Worm (Caenorhabditis elegans) whole organism, L2 larva: ENCODE measurements around the gene tor-2.
A peak's percentile ranks its signal among the peaks of the same experiment; 100 is the strongest.

Source experiments
- C34F6.9 ChIP-seq: fragments of 150-350 bp; optimal IDR thresholded peaks from 2 replicates; lab custom pipeline; 2014; ENCODE audit warnings: missing biosample characterization, missing genetic modification characterization
- F13H6.1 ChIP-seq: sonication (generic microtip); optimal IDR thresholded peaks from 2 replicates; lab custom pipeline; 2016; ENCODE audit warnings: missing genetic modification characterization, missing compliant biosample characterization
- R02D3.7 ChIP-seq: fragments of 150-350 bp; optimal IDR thresholded peaks from 2 replicates; lab custom pipeline; 2014; ENCODE audit warnings: missing biosample characterization, missing genetic modification characterization
- Y55F3AM.14 ChIP-seq: fragments of 200-800 bp; sonication (Bioruptor generic); optimal IDR thresholded peaks from 2 replicates; lab custom pipeline; 2018; ENCODE audit warnings: mild to moderate bottlenecking, missing genetic modification characterization, missing compliant biosample characterization
- ZK546.5 ChIP-seq: sonication (generic microtip); optimal IDR thresholded peaks from 2 replicates; lab custom pipeline; 2017; ENCODE audit warnings: missing biosample characterization, missing genetic modification characterization
- aly-2 ChIP-seq: fragments of 150-350 bp; optimal IDR thresholded peaks from 2 replicates; lab custom pipeline; 2014; ENCODE audit warnings: missing biosample characterization, missing genetic modification characterization
- ama-1 ChIP-seq: fragments of 150-350 bp; optimal IDR thresholded peaks from 2 replicates; lab custom pipeline; 2018; ENCODE audit warnings: inconsistent platforms
- ceh-82 ChIP-seq: fragments of 150-350 bp; optimal IDR thresholded peaks from 2 replicates; lab custom pipeline; 2014; ENCODE audit warnings: missing biosample characterization, missing genetic modification characterization
- crh-2 ChIP-seq: sonication (generic microtip); optimal IDR thresholded peaks from 2 replicates; lab custom pipeline; 2017; ENCODE audit warnings: missing biosample characterization, missing genetic modification characterization
- gmeb-1 ChIP-seq: fragments of 150-350 bp; optimal IDR thresholded peaks from 2 replicates; lab custom pipeline; 2014; ENCODE audit warnings: missing biosample characterization, missing genetic modification characterization
- lin-11 ChIP-seq: fragments of 150-350 bp; sonication (generic microtip); optimal IDR thresholded peaks from 2 replicates; lab custom pipeline; 2014; ENCODE audit warnings: missing biosample characterization, missing genetic modification characterization, inconsistent platforms, mixed read lengths
- lin-13 ChIP-seq: fragments of 150-350 bp; optimal IDR thresholded peaks from 2 replicates; lab custom pipeline; 2014; ENCODE audit warnings: missing biosample characterization, missing genetic modification reagents, missing genetic modification characterization
- lsy-2 ChIP-seq, 2 experiments: fragments of 150-350 bp in 1 of 2; sonication (generic microtip) in 1 of 2; optimal IDR thresholded peaks; 2 replicates each; lab custom pipeline; 2014 to 2017; ENCODE audit warnings: missing biosample characterization in 2 of 2, missing genetic modification characterization in 2 of 2
- mbf-1 ChIP-seq: sonication (generic microtip); optimal IDR thresholded peaks from 2 replicates; lab custom pipeline; 2017; ENCODE audit warnings: missing biosample characterization, missing genetic modification characterization
- mdl-1 ChIP-seq, 2 experiments: fragments of 150-350 bp in 1 of 2; sonication (generic microtip) in 1 of 2; optimal IDR thresholded peaks; 2 replicates each; lab custom pipeline; 2017; ENCODE audit warnings: missing biosample characterization in 2 of 2, missing genetic modification characterization in 2 of 2
- nhr-10 ChIP-seq: sonication (generic microtip); optimal IDR thresholded peaks from 2 replicates; lab custom pipeline; 2017; ENCODE audit warnings: missing biosample characterization, missing genetic modification characterization
- nhr-129 ChIP-seq: fragments of 150-350 bp; optimal IDR thresholded peaks from 2 replicates; lab custom pipeline; 2014; ENCODE audit warnings: missing biosample characterization, missing genetic modification characterization
- nhr-21 ChIP-seq: fragments of 150-350 bp; optimal IDR thresholded peaks from 2 replicates; lab custom pipeline; 2014; ENCODE audit warnings: missing biosample characterization, missing genetic modification characterization
- nhr-23 ChIP-seq: fragments of 150-350 bp; optimal IDR thresholded peaks from 2 replicates; lab custom pipeline; 2014; ENCODE audit warnings: missing biosample characterization, missing genetic modification reagents, missing genetic modification characterization
- nhr-25 ChIP-seq: fragments of 150-350 bp; sonication (generic microtip); optimal IDR thresholded peaks from 3 replicates; lab custom pipeline; 2014; ENCODE audit warnings: missing biosample characterization, missing genetic modification characterization
- nhr-77 ChIP-seq: fragments of 150-350 bp; optimal IDR thresholded peaks from 2 replicates; lab custom pipeline; 2014; ENCODE audit warnings: missing biosample characterization, missing genetic modification characterization
- sem-4 ChIP-seq: fragments of 150-350 bp; optimal IDR thresholded peaks from 2 replicates; lab custom pipeline; 2014; ENCODE audit warnings: missing biosample characterization, missing genetic modification reagents, missing genetic modification characterization
- skn-1 ChIP-seq: sonication (generic microtip); optimal IDR thresholded peaks from 2 replicates; lab custom pipeline; 2017; ENCODE audit warnings: missing biosample characterization, missing genetic modification characterization
- sma-3 ChIP-seq: sonication (generic microtip); optimal IDR thresholded peaks from 2 replicates; lab custom pipeline; 2016; ENCODE audit warnings: missing genetic modification reagents, missing genetic modification characterization, missing compliant biosample characterization
- snpc-4 ChIP-seq: fragments of 150-350 bp; optimal IDR thresholded peaks from 2 replicates; lab custom pipeline; 2014; ENCODE audit warnings: missing biosample characterization, missing genetic modification characterization
- unc-39 ChIP-seq: fragments of 150-350 bp; optimal IDR thresholded peaks from 2 replicates; lab custom pipeline; 2014; ENCODE audit warnings: missing biosample characterization, missing genetic modification characterization
- unc-55 ChIP-seq: fragments of 150-350 bp; sonication (generic microtip); optimal IDR thresholded peaks from 3 replicates; lab custom pipeline; 2014; ENCODE audit warnings: missing biosample characterization, missing genetic modification reagents, missing genetic modification characterization
- zag-1 ChIP-seq: fragments of 150-350 bp; optimal IDR thresholded peaks from 2 replicates; lab custom pipeline; 2014; ENCODE audit warnings: missing biosample characterization, missing genetic modification characterization
- ztf-1 ChIP-seq: fragments of 200-800 bp; sonication (Bioruptor generic); conservative IDR thresholded peaks from 2 replicates; pipeline ENCODE4 v1.3.6; 2022; ENCODE audit warnings: missing genetic modification characterization, missing compliant biosample characterization
- ztf-11 ChIP-seq: sonication (generic microtip); optimal IDR thresholded peaks from 2 replicates; lab custom pipeline; 2017; ENCODE audit warnings: missing biosample characterization, missing genetic modification characterization

Gene tor-2

DNA sequence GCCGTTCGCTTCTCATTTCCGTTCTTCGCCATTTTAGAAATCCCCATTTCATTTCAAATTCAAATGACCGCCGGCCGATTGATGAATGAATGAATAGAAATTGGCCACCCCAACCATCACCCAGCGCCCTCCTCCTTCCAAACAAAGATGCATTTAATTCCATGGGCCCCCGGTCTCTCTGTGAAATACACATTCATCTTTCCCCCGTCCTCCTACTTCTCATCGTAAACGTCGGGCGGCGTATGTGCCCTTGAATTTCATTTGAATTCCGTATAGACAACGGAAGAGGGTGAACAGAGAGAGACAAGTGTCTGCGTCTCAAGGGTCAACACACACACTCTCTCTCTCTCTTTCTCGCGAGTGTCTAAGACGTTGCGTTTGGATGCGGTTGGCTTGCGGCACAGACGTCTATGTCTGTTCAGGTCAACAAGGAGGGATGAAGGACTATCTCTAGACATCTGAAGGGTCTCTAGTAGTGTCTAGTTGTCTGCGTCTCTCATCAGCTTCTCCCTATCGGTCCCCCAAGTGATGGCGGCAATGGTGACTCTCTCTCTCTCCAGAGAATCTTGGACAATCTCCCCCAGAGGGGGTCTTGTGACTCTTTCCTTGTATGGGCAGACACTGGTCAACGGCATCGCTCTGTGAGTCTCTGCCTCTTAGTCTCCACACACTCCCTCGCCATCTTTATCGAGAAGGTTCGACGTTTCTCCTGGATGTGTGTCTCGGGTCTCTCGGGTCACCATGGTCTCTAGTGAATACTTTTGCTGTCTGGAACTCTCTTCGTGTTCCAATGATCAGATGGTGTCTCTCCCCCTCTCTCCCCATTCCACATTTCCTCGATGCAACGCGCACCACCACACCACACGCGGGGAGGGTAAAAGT is 48.9 kb upstream of the tor-2 start (continued):
- no peak for TF ChIP-seq ztf-1
- peak; percentile 69 for TF ChIP-seq ztf-11 (tag; lab: Kevin White, UChicago)
- no peak for TF ChIP-seq nhr-10
- no peak for TF ChIP-seq aly-2 (tag; lab: Kevin White, UChicago)
- peak; percentile 63 for TF ChIP-seq zag-1 (tag; lab: Kevin White, UChicago)
- peak; percentile 78 to 81 for TF ChIP-seq lsy-2 (tag; optimal IDR thresholded peaks at IDR 0.05; lab: Kevin White, UChicago)
- TF ChIP-seq skn-1 (tag; lab: Kevin White, UChicago) = no peak
- peak; percentile 22 for TF ChIP-seq ZK546.5 (tag; lab: Kevin White, UChicago)
- peak; percentile 89 for TF ChIP-seq ama-1 (lab: Kevin White, UChicago)
- TF ChIP-seq nhr-77 (tag; lab: Kevin White, UChicago) = no peak
- peak; percentile 66 for TF ChIP-seq gmeb-1
- TF ChIP-seq nhr-23 (tag; lab: Kevin White, UChicago) = no peak

DNA sequence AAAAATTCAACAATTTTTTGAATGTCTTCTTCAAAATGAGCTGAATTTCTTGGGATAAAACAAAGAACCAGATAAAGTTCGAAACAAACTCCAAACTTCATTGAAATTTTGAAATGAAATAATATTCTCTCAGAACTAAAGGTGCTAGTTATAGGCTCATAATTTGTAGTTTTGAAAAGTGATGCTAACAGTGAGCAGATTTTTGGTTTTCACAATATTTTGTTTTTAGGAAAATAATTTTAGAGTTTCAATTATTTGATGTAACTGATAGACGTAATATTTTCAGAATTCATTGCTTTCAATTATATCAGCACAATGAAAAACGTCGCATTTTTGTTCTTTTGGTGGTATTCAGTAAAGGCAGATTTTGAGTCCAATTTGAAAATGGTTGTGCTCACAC is 35.9 kb upstream of the tor-2 start, which contains the start of the genes irld-56 and irld-55:
Gene irld-56 (minus strand): TSS at position 101 of the 400 bp plus-strand sequence.
Gene irld-55 (plus strand): TSS at position 316 of the 400 bp plus-strand sequence.
- no peak for TF ChIP-seq mdl-1 (tag; optimal IDR thresholded peaks at IDR 0.05; lab: Kevin White, UChicago)
- TF ChIP-seq aly-2 (tag; lab: Kevin White, UChicago) = no peak
- no peak for TF ChIP-seq ztf-11 (tag; lab: Kevin White, UChicago)
- TF ChIP-seq gmeb-1 = no peak

DNA sequence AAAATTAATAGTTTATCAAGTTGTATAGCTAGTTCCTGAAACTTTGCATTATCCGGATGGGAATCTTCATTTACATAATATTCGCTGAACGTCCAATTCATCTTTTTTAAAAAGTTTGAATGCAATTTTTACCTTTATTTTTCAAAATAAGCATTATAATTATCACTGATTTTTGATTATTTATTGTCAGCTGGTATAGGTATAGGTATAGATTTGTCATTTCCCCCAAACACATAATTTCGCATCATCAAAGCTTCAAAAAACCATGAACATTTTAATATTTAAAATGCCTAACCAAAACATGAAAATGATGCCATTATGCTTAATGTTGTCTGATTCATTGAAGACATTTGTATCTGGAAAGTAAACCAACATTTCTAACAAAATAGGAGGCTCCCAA is 31.9 kb upstream of the tor-2 start, which contains the start of gene srw-63:
Gene srw-63 (minus strand): TSS at position 101 of the 400 bp plus-strand sequence.
- TF ChIP-seq ztf-11 (tag; lab: Kevin White, UChicago) (no peak), lin-11 (no peak), nhr-129 (tag; lab: Kevin White, UChicago) (no peak), lin-13 (no peak), snpc-4 (tag; lab: Kevin White, UChicago) (no peak)

DNA sequence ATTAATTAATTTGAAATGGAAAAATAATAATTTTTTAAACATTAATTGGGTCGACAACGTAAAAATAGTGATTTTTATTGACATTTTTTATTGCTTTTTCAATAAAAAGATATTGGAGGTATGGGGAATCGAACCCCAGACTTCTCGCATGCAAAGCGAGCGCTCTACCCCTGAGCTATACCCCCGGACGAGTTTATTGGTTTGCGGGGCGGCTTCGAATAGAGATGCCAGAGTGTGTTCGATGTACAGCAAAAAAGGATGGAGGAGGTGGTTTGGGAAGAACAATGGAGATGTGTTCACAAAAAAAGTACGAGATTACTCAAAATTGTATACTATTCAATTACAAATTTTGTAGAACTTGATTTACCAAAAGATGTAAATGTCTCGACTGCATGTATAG is 29.8 kb upstream of the tor-2 start:
- peak; percentile 80 for TF ChIP-seq nhr-129 (tag; lab: Kevin White, UChicago)
- TF ChIP-seq lin-11 = peak; percentile 23
- peak; percentile 97 for TF ChIP-seq snpc-4 (tag; lab: Kevin White, UChicago)
- peak; percentile 17 for TF ChIP-seq crh-2 (tag; lab: Kevin White, UChicago)
- no peak for TF ChIP-seq ztf-11 (tag; lab: Kevin White, UChicago)
- no peak for TF ChIP-seq sma-3 (GFP tag; lab: Kevin White, UChicago)
- TF ChIP-seq R02D3.7 (tag; lab: Kevin White, UChicago) = no peak
- TF ChIP-seq ztf-1 = no peak
- TF ChIP-seq gmeb-1 = peak; percentile 43
- no peak for TF ChIP-seq mbf-1 (tag; lab: Kevin White, UChicago)
- TF ChIP-seq nhr-25 (tag; lab: Kevin White, UChicago) = peak; percentile 7
- TF ChIP-seq F13H6.1 (tag; lab: Kevin White, UChicago) = peak; percentile 38
- TF ChIP-seq lin-13 = peak; percentile 14
- no peak for TF ChIP-seq skn-1 (tag; lab: Kevin White, UChicago)
- peak; percentile 36 for TF ChIP-seq C34F6.9 (tag; lab: Kevin White, UChicago)
- TF ChIP-seq nhr-21 = peak; percentile 41
- no peak for TF ChIP-seq nhr-10
- TF ChIP-seq ceh-82 (tag; lab: Kevin White, UChicago) = no peak
- peak; percentile 52 for TF ChIP-seq unc-55 (GFP tag; lab: Kevin White, UChicago)

DNA sequence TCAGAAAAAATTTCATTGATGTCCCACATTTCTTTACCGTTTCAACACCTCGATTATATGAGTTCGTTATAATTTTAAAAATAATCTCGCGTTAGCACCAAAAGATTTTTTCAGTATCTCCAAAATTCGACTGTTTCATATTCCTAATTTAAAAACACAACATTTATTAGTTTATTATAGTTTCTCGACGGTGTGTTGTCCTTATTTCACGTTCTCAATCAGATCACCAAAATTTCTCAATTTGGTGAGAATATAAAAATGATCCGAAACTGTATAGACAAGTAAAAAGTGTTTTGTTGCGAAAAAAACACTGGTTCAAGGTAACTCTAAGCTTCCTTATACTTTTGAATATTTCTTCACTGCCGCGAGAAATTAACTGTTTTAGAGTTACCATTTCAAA is 24.8 kb upstream of the tor-2 start:
- TF ChIP-seq unc-39 (tag; lab: Kevin White, UChicago) = no peak

DNA sequence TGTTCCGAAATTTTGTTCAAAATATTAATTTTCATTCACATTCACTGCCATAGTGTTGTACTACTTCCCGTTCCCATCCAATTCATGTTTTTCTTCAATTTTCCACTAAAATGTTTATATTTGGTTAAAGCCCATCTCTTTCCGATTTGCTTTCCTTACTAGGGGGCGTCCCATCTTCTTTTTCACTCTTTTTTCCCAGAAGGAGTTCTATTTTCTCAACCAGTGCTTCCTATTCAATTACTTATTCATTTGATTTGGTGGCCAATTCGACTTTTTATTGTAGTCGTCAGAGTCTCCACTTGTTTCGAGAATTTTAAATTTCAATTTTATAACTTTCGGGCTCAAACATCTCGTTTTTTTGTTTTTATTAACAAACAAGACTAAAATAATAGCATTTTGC is 17.8 kb upstream of the tor-2 start:
- TF ChIP-seq sem-4 (tag; lab: Kevin White, UChicago) = peak; percentile 3
- no peak for TF ChIP-seq Y55F3AM.14
- TF ChIP-seq, all 48 proteins: peak for 1
